Fruit fly (Drosophila melanogaster) Kc167 (cell line): ENCODE data around the gene CG33230.

ENCODE experiments used
- Myc ChIP-seq: fragments of >200 bp; optimal IDR thresholded peaks from 2 replicates; lab custom pipeline; 2017; ENCODE audit warnings: missing external identifiers
- insv ChIP-seq: fragments of >200 bp; optimal IDR thresholded peaks from 3 replicates; lab custom pipeline; 2018; ENCODE audit warnings: missing external identifiers
- psq ChIP-seq: fragments of >200 bp; optimal IDR thresholded peaks from 2 replicates; lab custom pipeline; 2017; ENCODE audit warnings: missing external identifiers

- TF ChIP-seq psq (lab: Kevin White, UChicago) (no peak), Myc (lab: Kevin White, UChicago) (no peak), insv (lab: Kevin White, UChicago) (no peak)
These were observed 34.5 kb downstream of the CG33230 start, which contains the start of the genes CG7970 and Vta1 for dm6 chr3L:1652700-1653200.
